Fruit fly (Drosophila melanogaster): Measurements from ENCODE around the gene CG11529.

DNA sequence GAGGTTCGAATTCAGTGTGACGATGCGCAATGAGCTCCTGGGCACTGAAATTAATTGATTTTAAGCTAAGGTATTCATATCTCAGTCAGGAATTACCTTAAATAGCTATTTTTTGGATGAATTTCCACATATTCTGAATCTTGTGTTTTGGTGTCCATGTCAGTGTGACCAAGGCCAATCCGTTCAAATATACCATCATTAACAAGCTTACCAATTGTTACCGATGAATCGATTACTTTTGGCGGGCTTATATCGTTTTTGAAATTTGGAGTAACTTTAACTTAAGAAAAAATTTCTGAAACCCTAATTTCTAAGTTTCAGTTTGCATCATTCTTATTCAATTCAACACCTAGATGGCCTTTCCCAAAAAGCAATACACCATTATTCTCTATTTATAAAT, 8.3 kb downstream of the CG11529 start, which contains the start of gene Tsen54:
- TF ChIP-seq ey (GFP tag; optimal IDR thresholded peaks at IDR 0.05) (no peak), Abd-B (GFP tag; optimal IDR thresholded peaks at IDR 0.05) (no peak), lola (GFP tag; optimal IDR thresholded peaks at IDR 0.05) (no peak), OdsH (GFP tag; optimal IDR thresholded peaks at IDR 0.05) (no peak), Jra (GFP tag; optimal IDR thresholded peaks at IDR 0.05) (no peak), Hr83 (GFP tag; optimal IDR thresholded peaks at IDR 0.05; ENCODE audit: poor library complexity, severe bottlenecking) (no peak), GATAd (GFP tag; optimal IDR thresholded peaks at IDR 0.05) (no peak), Rel (GFP tag; optimal IDR thresholded peaks at IDR 0.05) (no peak), Rel (tag; optimal IDR thresholded peaks at IDR 0.05) (no peak), Hnf4 (GFP tag; optimal IDR thresholded peaks at IDR 0.05) (no peak)
